Worm (Caenorhabditis elegans) whole organism, L4/young adult: ENCODE results near the gene osm-9.

Experiments used
- W03F9.2 ChIP-seq: fragments of 150-350 bp; optimal IDR thresholded peaks from 2 replicates; lab custom pipeline; 2014; ENCODE audit warnings: missing biosample characterization, missing genetic modification characterization
- dao-5 ChIP-seq: sonication (generic microtip); optimal IDR thresholded peaks from 2 replicates; lab custom pipeline; 2016; ENCODE audit warnings: missing genotype, missing genetic modification characterization, moderate library complexity, missing compliant biosample characterization
- him-1 ChIP-seq: sonication (generic microtip); optimal IDR thresholded peaks from 2 replicates; lab custom pipeline; 2016; ENCODE audit warnings: missing genotype, missing genetic modification reagents, missing genetic modification characterization, missing compliant biosample characterization

osm-9 gene

DNA sequence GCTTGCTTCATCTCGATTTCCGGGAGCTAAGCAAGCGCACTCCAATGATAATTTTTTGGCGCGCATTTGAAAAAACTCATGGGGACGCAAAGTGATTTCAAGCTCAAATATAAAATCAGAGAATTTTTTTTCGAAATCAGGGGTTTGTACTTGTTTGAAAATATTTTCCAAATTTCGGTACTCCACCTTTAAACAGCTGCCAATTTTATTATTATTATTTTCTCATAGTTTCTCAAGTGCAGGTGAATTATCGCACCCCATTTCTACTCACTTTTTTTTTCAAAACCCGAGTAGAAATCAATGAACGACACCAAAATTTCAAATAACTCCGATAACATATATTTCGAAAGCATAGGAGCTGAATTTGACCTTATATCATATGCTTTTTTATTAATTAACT, 53.1 kb downstream of the osm-9 start, which contains the start of gene srz-83:
Gene srz-83, plus strand, starts transcription at position 301 of the 400 bp plus-strand sequence.
- TF ChIP-seq dao-5 (tag; lab: Kevin White, UChicago) (no peak), him-1 (tag; lab: Kevin White, UChicago) (no peak), W03F9.2 (tag; lab: Kevin White, UChicago) (no peak)

DNA sequence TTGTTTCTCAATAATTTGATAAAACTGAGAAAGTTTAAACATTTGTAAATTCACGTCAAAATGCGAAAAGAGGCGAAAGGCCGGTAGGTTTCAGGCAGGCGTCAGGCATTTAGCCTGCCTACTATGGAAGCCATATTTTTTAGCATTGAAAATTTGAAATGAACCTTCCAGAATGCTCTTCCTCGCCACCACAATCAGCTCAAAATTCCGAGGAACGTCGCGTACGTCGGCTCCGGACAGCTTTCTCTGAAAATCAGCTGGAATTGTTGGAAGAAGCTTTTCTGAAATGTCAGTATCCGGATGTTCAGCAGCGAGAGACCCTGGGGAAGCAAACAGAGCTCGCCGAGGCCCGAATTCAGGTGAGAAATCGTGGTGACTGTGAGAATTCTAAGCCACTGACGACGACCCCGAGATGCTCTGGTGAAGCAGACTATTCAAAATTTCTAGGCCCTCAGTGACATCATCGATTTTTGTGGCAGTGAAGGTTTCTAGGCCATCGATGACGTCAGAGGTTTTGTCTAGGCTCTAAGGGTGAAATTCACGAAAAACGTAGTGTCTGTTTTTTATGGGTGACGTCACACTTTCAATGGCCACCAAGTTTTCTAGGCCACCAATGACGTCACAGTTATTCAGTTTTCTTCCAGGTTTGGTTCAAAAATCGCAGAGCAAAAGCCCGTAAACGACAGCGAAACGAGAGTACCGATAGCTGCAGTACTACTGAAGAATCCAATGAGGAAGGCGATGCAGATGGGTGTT, 55.1 kb downstream of the osm-9 start:
- TF ChIP-seq him-1 (tag; lab: Kevin White, UChicago) = no peak
- no peak for TF ChIP-seq W03F9.2 (tag; lab: Kevin White, UChicago)
- no peak for TF ChIP-seq dao-5 (tag; lab: Kevin White, UChicago)
